Worm (Caenorhabditis elegans) whole organism, L4/young adult: Measurements from ENCODE around the gene R02F2.10.

Experiments used
- W03F9.2 ChIP-seq: fragments of 150-350 bp; optimal IDR thresholded peaks from 2 replicates; lab custom pipeline; 2014; ENCODE audit warnings: missing biosample characterization, missing genetic modification characterization
- dao-5 ChIP-seq: sonication (generic microtip); optimal IDR thresholded peaks from 2 replicates; lab custom pipeline; 2016; ENCODE audit warnings: missing genotype, missing genetic modification characterization, moderate library complexity, missing compliant biosample characterization
- him-1 ChIP-seq: sonication (generic microtip); optimal IDR thresholded peaks from 2 replicates; lab custom pipeline; 2016; ENCODE audit warnings: missing genotype, missing genetic modification reagents, missing genetic modification characterization, missing compliant biosample characterization

Gene R02F2.10

DNA sequence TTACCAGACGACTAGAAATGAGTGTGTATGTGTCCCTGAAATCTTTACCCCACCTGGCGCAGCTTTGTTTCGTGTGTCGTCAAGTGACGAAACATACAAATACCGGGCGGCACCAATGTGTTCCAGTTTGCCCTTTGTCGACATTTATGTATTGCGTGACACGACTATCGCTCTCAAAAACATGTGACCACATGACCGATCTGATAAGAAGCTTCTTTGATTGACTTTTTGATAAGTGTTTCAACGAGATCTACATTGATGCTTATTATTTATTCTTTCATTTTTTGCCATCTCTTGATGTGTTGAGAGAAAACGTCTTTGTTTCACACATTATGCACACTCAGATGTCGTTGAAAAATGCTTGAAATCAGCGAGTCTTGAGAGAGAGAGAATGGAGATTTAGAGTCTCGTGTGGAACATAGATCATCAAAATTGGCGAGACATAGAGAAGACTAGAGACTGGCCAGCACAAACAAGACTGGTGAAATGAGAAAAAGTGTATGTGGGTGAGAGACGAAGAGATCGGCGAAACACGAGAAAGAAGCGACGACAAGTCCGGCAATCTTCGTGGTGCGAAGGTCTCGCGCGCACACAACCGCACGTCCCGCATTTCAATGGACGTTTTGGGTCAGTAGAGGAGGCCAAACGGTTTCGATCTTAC lies 24.9 kb downstream of the R02F2.10 start:
- TF ChIP-seq him-1 (tag; lab: Kevin White, UChicago) (peak; percentile 32), W03F9.2 (tag; lab: Kevin White, UChicago) (no peak)

DNA sequence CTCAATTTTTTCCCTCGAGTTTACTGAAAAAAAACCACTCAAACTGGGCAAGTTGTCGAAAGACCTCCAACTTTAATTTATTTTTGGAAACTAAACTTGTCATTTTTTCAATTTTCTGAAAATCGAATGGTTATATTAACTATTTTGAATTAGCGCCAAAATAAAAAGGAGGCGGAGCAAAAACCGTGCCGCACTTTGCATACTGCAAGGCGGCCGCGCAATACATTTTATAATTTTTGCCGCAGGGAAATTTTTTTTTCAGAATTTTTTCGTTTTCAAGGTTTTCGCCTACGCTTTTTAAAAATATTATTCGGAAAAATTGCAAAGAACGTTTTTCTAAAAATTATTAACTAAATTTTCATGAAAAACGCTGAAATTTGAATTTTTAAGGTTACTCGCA lies 25.6 kb downstream of the R02F2.10 start:
- TF ChIP-seq dao-5 (tag; lab: Kevin White, UChicago) (no peak), him-1 (tag; lab: Kevin White, UChicago) (no peak)

DNA sequence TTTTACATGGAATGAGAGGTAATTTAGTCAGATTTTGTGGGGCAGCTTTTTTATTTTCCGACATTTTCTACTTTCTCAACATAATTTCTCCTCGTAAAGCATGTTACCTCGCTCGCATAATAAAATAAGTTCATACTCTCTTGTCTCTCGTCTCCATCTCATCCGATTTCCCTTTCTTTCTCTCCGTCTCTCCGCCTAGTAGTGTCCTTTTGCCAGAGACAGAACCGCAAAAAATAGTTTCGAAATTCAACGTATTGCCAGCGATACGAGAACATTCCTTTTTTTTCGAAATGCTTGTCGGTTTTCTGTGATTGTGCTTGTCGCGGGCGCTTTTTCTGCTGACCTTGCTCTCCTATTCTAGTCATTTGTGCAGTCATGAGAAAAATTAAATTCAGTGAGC lies 26.1 kb downstream of the R02F2.10 start:
- TF ChIP-seq W03F9.2 (tag; lab: Kevin White, UChicago): no peak

DNA sequence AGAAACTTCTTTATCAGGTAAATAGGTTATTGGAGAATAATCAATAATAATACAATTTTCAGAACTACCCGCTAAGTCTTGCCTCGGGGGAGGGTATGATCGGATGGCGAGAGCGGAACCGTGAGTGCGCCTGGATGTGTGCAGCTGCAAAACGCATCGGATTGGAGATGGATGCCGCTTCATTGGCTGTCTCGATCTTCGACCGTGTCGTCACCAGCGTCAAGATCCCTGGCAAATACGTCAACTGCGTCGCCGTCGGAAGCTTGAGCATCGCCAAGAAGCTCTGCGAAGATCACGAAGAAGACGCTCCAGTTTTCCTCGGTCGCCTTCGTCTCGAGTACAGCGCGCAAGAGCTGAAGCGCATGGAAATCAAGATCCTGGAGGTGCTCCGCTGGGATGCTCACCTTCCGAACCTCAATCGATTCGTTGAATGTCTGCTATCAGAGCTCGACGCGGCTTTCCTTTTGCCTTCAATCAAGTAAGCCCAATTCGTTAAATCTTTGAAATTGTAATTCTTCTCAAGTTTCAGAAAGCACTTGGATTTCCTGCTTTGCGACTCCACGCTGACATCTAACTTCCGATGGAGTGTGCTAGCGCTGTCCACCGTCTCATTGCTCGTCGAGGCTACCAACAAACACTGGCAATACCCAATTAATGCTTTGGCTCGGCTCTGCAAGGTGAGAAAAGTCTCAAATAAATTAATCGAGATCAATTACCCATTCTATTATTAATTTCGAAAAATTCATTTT lies 26.8 kb downstream of the R02F2.10 start:
- TF ChIP-seq him-1 (tag; lab: Kevin White, UChicago) (no peak), dao-5 (tag; lab: Kevin White, UChicago) (no peak), W03F9.2 (tag; lab: Kevin White, UChicago) (no peak)

DNA sequence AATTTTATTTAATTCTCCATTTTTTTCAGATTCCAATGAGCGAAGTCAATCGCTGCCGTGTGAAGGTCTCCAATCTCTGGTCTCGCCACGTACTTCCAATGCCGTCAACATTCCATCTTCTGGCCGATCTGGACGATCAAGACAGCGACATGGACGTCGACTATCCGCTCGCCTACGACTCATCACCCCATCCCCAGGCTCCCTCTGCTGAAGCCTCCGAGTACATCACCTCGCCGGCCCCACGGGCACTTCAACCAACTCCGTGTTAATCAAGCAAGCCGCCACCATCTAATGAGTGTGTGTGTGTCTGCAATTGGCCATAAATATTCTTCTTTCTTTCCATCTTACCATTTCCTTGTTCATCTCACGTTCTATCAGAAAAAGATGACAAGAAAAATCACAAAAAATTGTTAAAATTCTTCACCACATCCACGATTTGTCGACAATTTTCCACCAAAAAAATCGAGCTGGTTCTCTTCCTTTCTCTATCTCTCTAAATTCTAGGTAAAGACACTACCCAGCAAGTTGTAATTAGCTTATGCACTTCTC lies 27.4 kb downstream of the R02F2.10 start:
- no peak for TF ChIP-seq W03F9.2 (tag; lab: Kevin White, UChicago)
- no peak for TF ChIP-seq him-1 (tag; lab: Kevin White, UChicago)
- TF ChIP-seq dao-5 (tag; lab: Kevin White, UChicago): no peak

DNA sequence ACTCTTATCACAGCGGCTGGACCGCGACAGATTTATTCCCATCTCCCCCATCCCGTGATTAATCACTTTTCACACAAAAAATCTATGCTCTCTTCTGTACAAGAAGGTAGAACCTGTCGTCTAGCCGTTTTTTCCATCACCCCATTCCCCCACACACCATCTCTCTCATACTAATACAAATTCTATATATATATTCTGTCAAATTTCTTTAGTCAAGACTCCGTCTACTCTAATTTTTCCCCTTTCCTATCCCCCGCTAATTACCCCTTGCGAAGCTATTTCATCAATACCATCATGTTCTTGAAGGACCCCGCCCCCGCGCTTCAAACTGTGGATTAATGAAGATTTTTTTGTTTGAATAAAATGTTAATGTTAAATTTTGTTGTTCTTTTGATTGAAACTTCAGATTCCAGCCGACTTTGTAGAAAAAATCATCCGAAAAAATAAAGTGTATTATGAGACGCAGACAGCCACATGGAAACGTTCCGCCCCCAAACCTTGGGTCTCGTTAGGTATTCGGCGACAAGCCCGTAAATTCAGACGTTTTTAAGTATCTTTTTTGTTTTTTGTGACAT lies 28.0 kb downstream of the R02F2.10 start:
- TF ChIP-seq W03F9.2 (tag; lab: Kevin White, UChicago) (no peak), him-1 (tag; lab: Kevin White, UChicago) (peak; percentile 16)

DNA sequence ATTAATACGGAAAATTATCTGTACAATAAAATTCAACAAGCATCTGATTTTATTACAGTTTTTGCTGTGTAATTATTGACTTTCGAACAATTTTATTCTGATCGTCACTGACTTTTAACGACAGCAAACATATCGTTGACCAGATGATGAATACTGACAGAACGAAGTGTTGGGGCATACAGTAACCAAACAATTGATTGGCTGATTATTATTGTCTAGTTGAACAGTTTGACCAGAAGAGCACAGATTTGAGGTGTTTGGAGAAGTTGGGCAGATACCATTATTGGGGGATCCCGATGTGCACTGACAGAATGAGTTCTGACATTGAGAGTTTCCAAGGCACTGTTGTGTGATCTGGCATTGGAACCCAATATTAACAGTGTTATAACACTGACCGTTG lies 28.8 kb downstream of the R02F2.10 start:
- TF ChIP-seq him-1 (tag; lab: Kevin White, UChicago): no peak
- no peak for TF ChIP-seq dao-5 (tag; lab: Kevin White, UChicago)
- no peak for TF ChIP-seq W03F9.2 (tag; lab: Kevin White, UChicago)

DNA sequence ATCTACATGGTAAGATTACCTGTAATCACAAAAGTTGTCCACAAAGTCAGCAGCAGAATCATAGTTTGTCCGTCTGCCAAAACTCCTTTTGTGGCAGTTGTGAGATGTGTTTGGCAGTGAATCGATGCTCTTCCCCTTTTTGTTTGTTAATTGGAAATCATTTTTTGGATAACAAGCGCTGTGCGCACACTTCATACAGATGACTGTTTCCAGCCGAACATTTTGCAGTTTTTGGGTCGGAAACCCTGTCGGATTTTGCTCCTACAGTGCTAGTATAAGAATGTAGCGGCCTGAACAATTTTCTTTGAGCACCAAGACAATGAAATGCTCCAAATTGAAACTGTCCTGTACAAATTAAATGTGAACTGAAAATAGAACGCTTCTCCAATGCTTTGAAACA lies 30.6 kb downstream of the R02F2.10 start, which contains the start of gene D1044.7:
D1044.7 (minus strand) TSS at position 101 of the 400 bp plus-strand sequence.
- TF ChIP-seq dao-5 (tag; lab: Kevin White, UChicago): no peak
- TF ChIP-seq him-1 (tag; lab: Kevin White, UChicago): no peak
- TF ChIP-seq W03F9.2 (tag; lab: Kevin White, UChicago): no peak

DNA sequence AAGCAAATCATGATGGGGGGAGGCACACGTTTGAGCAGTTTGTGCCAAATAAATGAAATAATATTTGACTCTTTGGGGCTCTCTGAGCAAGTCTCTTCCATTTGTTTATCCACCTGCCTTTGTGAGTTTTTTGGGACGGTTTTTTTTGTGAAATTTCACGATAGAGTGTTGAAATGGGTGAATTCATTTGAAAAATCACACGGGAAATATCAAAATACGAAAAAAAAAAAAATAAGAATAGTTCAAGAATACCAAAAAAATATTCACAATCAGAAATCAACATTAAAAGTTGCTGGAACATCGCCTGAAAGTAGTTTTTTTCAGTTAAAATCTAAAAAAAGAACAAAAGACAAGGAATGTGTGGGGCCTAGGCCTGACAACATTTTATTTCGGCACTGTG lies 34.4 kb downstream of the R02F2.10 start, which contains the start of gene pqn-25:
pqn-25 (minus strand) TSS at position 101 of the 400 bp plus-strand sequence.
- TF ChIP-seq W03F9.2 (tag; lab: Kevin White, UChicago): no peak

DNA sequence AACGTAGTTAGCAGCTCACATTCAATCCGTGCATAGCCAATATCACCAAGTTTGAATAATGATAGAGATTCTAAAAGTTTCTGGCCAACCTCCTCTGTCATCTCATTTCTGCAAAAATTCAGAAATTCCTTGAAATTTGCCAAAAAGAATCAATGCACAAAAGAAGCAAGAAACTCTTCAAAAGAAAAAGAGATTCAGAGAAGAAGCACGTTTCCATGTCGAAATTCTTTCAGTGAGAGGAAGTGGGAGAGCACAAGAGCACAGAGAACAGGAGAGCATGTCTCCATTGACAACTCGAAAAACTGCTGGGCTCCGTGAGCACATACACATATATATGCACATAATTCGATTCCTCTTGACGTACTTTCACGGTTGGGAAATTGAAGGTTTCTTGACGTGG lies 39.3 kb downstream of the R02F2.10 start, which contains the start of gene nekl-4:
nekl-4 (minus strand) TSS at position 101 of the 400 bp plus-strand sequence.
- no peak for TF ChIP-seq W03F9.2 (tag; lab: Kevin White, UChicago)
- no peak for TF ChIP-seq him-1 (tag; lab: Kevin White, UChicago)
- no peak for TF ChIP-seq dao-5 (tag; lab: Kevin White, UChicago)

DNA sequence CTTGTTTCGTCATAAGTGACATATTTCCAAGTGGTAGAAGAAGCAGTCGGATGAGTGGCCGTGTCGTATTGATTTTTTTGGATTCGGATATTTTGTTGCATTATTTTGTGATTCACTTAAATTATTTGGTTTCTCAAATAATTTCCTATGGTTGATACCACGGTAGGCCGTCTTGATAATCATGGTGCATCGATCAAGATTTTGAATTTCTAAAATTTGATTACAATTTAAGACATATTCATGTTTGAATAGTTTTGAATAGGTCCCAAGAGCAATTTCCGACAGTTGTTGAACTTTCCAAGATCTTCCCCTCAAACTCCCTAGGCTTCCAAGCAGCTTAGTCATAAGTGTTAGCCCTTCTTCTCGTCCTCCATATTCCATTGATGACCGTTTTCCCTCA lies 43.8 kb downstream of the R02F2.10 start, which contains the start of gene D1044.4:
D1044.4 (minus strand) TSS at position 101 of the 400 bp plus-strand sequence.
- no peak for TF ChIP-seq W03F9.2 (tag; lab: Kevin White, UChicago)
- no peak for TF ChIP-seq him-1 (tag; lab: Kevin White, UChicago)
- no peak for TF ChIP-seq dao-5 (tag; lab: Kevin White, UChicago)

DNA sequence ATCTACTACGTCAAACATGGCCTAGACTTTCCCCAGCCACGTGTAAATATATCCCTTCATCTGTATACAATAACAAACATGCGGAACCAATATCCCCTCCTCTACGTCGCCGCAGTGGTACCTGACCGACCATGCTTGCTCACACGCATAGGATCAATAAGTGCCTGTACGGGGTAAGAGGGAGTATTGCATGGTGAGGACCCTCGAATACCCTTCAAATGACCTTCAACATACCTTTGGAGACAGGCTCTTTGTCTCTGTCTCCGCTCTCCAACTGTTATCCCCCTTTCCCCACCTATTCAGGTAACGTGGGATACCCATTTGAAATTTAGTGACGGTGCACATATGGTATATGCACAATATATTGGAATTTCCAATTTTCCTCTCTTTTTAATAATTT lies 47.9 kb downstream of the R02F2.10 start, which contains the start of gene dex-1:
dex-1 (plus strand) TSS at position 132 of the 400 bp plus-strand sequence.
- no peak for TF ChIP-seq W03F9.2 (tag; lab: Kevin White, UChicago)
- no peak for TF ChIP-seq dao-5 (tag; lab: Kevin White, UChicago)
- TF ChIP-seq him-1 (tag; lab: Kevin White, UChicago): no peak
